Fruit fly (Drosophila melanogaster) whole organism, adult: ENCODE measurements around the gene CG4669.

Experiments
- CG12768 ChIP-seq: fragments of 200-800 bp; sonication (Bioruptor generic); optimal IDR thresholded peaks from 2 replicates; lab custom pipeline; 2017; ENCODE audit warnings: missing biosample characterization, missing genetic modification characterization, mild to moderate bottlenecking, moderate library complexity, missing genetic modification reagents
- CG1620 ChIP-seq: fragments of 200-800 bp; sonication (Bioruptor generic); optimal IDR thresholded peaks from 2 replicates; lab custom pipeline; 2016; ENCODE audit warnings: missing biosample characterization, missing genetic modification characterization
- CG33017 ChIP-seq: fragments of 200-800 bp; sonication (Bioruptor generic); optimal IDR thresholded peaks from 2 replicates; lab custom pipeline; 2018; ENCODE audit warnings: missing biosample characterization, mild to moderate bottlenecking, missing genetic modification characterization, moderate library complexity
- CG5204 ChIP-seq: fragments of 200-800 bp; sonication (Bioruptor generic); optimal IDR thresholded peaks from 2 replicates; lab custom pipeline; 2016; ENCODE audit warnings: missing biosample characterization, missing genetic modification characterization
- CG7045 ChIP-seq: fragments of 200-800 bp; sonication (Bioruptor generic); optimal IDR thresholded peaks from 2 replicates; lab custom pipeline; 2017; ENCODE audit warnings: missing biosample characterization, mild to moderate bottlenecking, missing genetic modification characterization
- Hr96 ChIP-seq: fragments of 200-800 bp; sonication (Bioruptor generic); optimal IDR thresholded peaks from 2 replicates; lab custom pipeline; 2016; ENCODE audit warnings: missing biosample characterization, missing genetic modification characterization
- kay ChIP-seq: fragments of 200-800 bp; sonication (Bioruptor generic); peaks from one replicate; lab custom pipeline; 2016; ENCODE audit warnings: missing biosample characterization, missing genetic modification characterization, borderline replicate concordance
- ovo ChIP-seq: fragments of 200-800 bp; sonication (Bioruptor generic); optimal IDR thresholded peaks from 2 replicates; lab custom pipeline; 2016; ENCODE audit warnings: missing biosample characterization, missing genetic modification characterization

DNA sequence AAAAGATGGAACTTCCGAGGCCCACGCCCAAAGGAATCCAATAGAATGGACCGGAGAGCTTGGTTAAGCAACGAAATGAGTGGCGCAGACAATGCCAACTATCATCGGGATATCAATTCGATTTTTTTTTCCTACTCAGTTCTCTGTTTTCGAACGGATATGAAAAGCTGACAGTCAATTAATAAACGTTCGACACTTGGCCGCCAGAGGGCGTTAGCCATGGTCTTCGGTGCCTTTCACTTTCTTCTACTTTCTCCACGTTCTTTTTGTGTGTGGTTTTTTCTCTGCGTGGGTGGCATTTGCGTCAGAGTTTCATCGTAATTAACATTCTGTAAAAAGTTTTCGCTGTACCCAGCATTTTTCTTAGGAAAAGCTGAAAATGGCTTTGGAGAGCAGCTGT, 32.5 kb upstream of the CG4669 start:
- no peak for TF ChIP-seq Hr96 (GFP tag; lab: Kevin White, UChicago)
- no peak for TF ChIP-seq ovo (GFP tag; lab: Kevin White, UChicago)
- no peak for TF ChIP-seq CG12768 (GFP tag; lab: Kevin White, UChicago)
- no peak for TF ChIP-seq CG1620
- no peak for TF ChIP-seq CG33017
- no peak for TF ChIP-seq CG5204 (GFP tag; lab: Kevin White, UChicago)
- no peak for TF ChIP-seq kay (GFP tag; lab: Kevin White, UChicago)
- no peak for TF ChIP-seq CG7045
